Worm (Caenorhabditis elegans) whole organism, L1 larva: ENCODE data around the gene Y34B4A.4.

Source experiments
- ceh-82 ChIP-seq, 3 experiments: fragments of 150-350 bp in 1 of 3; sonication (generic microtip) in 2 of 3; optimal IDR thresholded peaks; 2 replicates each; lab custom pipeline; 2014 to 2017; ENCODE audit warnings: missing biosample characterization in 3 of 3, missing genetic modification characterization in 3 of 3
- jun-1 ChIP-seq: fragments of 150-350 bp; optimal IDR thresholded peaks from 2 replicates; lab custom pipeline; 2014; ENCODE audit warnings: missing biosample characterization, missing genetic modification reagents, missing genetic modification characterization
- lin-14 ChIP-seq: fragments of 200-800 bp; sonication (Bioruptor generic); optimal IDR thresholded peaks from 2 replicates; lab custom pipeline; 2018; ENCODE audit warnings: mild to moderate bottlenecking, missing genetic modification characterization, moderate library complexity, missing compliant biosample characterization
- lin-15B ChIP-seq: fragments of 150-350 bp; sonication (generic microtip); optimal IDR thresholded peaks from 3 replicates; lab custom pipeline; 2014; ENCODE audit warnings: missing biosample characterization, missing genetic modification characterization
- mab-9 ChIP-seq: fragments of 200-800 bp; sonication (Bioruptor generic); IDR thresholded peaks from 2 replicates; pipeline ENCODE4 v1.3.6; 2022; ENCODE audit warnings: missing genetic modification reagents, missing genetic modification characterization, missing compliant biosample characterization
- nhr-76 ChIP-seq: sonication (generic microtip); optimal IDR thresholded peaks from 2 replicates; lab custom pipeline; 2017; ENCODE audit warnings: missing biosample characterization, missing genetic modification characterization
- snpc-4 ChIP-seq: fragments of 150-350 bp; optimal IDR thresholded peaks from 2 replicates; lab custom pipeline; 2014; ENCODE audit warnings: missing biosample characterization, missing genetic modification characterization
- unc-130 ChIP-seq: fragments of 150-350 bp; optimal IDR thresholded peaks from 2 replicates; lab custom pipeline; 2017; ENCODE audit warnings: missing biosample characterization, missing genetic modification characterization, inconsistent platforms
- unc-62 ChIP-seq: fragments of 150-350 bp; optimal IDR thresholded peaks from 2 replicates; lab custom pipeline; 2014; ENCODE audit warnings: missing biosample characterization, missing genetic modification reagents, missing genetic modification characterization
- ztf-4 ChIP-seq: fragments of 150-350 bp; optimal IDR thresholded peaks from 2 replicates; lab custom pipeline; 2014; ENCODE audit warnings: missing biosample characterization, missing genetic modification characterization

- TF ChIP-seq lin-14 (GFP tag; lab: Kevin White, UChicago) (no peak), jun-1 (tag; lab: Kevin White, UChicago) (no peak), ceh-82 (tag; optimal IDR thresholded peaks at IDR 0.05; lab: Kevin White, UChicago) (no peak), unc-130 (tag; lab: Kevin White, UChicago) (no peak), lin-15B (no peak), nhr-76 (tag; lab: Kevin White, UChicago) (no peak), snpc-4 (no peak), ztf-4 (tag; lab: Kevin White, UChicago) (no peak), mab-9 (no peak), unc-62 (GFP tag; lab: Kevin White, UChicago) (no peak)
Measured at ce11 chrX:5283531-5283930, 19.4 kb downstream of the Y34B4A.4 start, which contains the start of gene vps-41.
